Worm (Caenorhabditis elegans): ENCODE results near the gene fkh-5.

DNA sequence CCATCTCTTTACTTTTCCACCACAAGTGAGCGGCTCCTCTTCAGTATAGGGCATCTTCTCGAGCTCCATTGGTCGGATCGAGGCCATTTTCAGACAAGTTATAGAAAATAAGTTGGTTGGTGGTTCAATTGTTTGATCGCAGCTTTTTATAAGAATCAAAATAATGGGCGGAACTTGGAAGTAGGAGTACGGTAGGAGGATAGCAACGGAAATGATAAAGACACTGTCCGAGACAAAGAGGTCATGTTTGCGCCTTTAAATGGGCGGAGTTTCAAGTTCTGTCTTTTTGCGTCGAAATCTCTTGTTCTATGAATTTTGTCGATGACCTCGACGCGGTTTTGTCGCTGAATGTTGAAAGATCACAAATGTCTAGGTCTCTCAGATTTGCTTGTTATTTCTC is 22.3 kb upstream of the fkh-5 start, which contains the start of gene F26A1.8:
- no peak for TF ChIP-seq dao-5 (tag; optimal IDR thresholded peaks at IDR 0.05)
- no peak for TF ChIP-seq him-1 (tag; optimal IDR thresholded peaks at IDR 0.05)
